Worm (Caenorhabditis elegans) whole organism, mixed stage, embryonic: ENCODE measurements around the gene lgc-7.

Experiments
- ceh-43 ChIP-seq: fragments of 200-800 bp; sonication (Bioruptor generic); optimal IDR thresholded peaks from 2 replicates; lab custom pipeline; 2018; ENCODE audit warnings: mild to moderate bottlenecking, missing genetic modification characterization, moderate library complexity, missing compliant biosample characterization
- ceh-83 ChIP-seq: fragments of 200-800 bp; sonication (Bioruptor generic); optimal IDR thresholded peaks from 2 replicates; lab custom pipeline; 2018; ENCODE audit warnings: mild to moderate bottlenecking, missing genetic modification characterization, missing compliant biosample characterization
- ces-1 ChIP-seq: fragments of 150-350 bp; optimal IDR thresholded peaks from 2 replicates; lab custom pipeline; 2014; ENCODE audit warnings: missing biosample characterization, missing genetic modification reagents, missing genetic modification characterization
- drap-1 ChIP-seq: fragments of 200-800 bp; sonication (Bioruptor generic); optimal IDR thresholded peaks from 3 replicates; lab custom pipeline; 2018; ENCODE audit warnings: mild to moderate bottlenecking, missing genetic modification characterization, missing compliant biosample characterization
- elt-3 ChIP-seq: fragments of 150-350 bp; optimal IDR thresholded peaks from 2 replicates; lab custom pipeline; 2014; ENCODE audit warnings: missing biosample characterization, missing genetic modification characterization
- mab-5 ChIP-seq: fragments of 150-350 bp; optimal IDR thresholded peaks from 2 replicates; lab custom pipeline; 2014; ENCODE audit warnings: missing biosample characterization, missing genetic modification characterization
- mep-1 ChIP-seq: fragments of 150-350 bp; optimal IDR thresholded peaks from 2 replicates; lab custom pipeline; 2017; ENCODE audit warnings: missing biosample characterization, missing genetic modification reagents, missing genetic modification characterization, inconsistent platforms
- mls-2 ChIP-seq: sonication (generic microtip); optimal IDR thresholded peaks from 2 replicates; lab custom pipeline; 2016; ENCODE audit warnings: mild to moderate bottlenecking, missing genetic modification characterization, moderate library complexity, missing compliant biosample characterization
- snpc-4 ChIP-seq: fragments of 150-350 bp; optimal IDR thresholded peaks from 2 replicates; lab custom pipeline; 2014; ENCODE audit warnings: missing biosample characterization, missing genetic modification characterization
- tbx-8 ChIP-seq: fragments of 200-800 bp; sonication (Bioruptor generic); optimal IDR thresholded peaks from 2 replicates; lab custom pipeline; 2018; ENCODE audit warnings: mild to moderate bottlenecking, missing genetic modification characterization, moderate library complexity, missing compliant biosample characterization
- unc-62 ChIP-seq: fragments of 150-350 bp; optimal IDR thresholded peaks from 2 replicates; lab custom pipeline; 2014; ENCODE audit warnings: missing biosample characterization, missing genetic modification reagents, missing genetic modification characterization
- ztf-11 ChIP-seq: fragments of 150-350 bp; optimal IDR thresholded peaks from 2 replicates; lab custom pipeline; 2014; ENCODE audit warnings: missing biosample characterization, missing genetic modification characterization

The lgc-7 gene

DNA sequence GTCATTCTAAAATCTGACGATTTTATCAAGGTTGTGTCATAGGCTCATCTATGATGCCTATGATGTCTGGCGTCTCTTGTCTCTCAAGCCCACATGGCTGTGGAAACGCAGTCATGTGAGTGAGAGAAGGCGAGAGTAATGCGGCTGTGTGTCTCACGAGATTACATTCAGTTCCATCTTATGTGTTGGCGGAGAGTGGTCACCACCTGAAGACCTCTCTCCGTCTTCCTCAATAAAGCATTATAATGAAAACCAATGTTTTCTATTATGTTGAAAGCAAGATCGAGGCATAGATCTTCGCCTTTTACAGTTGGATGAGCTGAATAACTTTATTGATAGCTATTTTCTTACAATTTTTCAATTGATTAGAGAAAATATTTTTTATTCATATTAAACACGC, 54.0 kb downstream of the lgc-7 start:
- TF ChIP-seq unc-62 (GFP tag; lab: Kevin White, UChicago) (peak; percentile 43), mep-1 (tag; lab: Kevin White, UChicago) (peak; percentile 26), ces-1 (GFP tag; lab: Kevin White, UChicago) (peak; percentile 12)

DNA sequence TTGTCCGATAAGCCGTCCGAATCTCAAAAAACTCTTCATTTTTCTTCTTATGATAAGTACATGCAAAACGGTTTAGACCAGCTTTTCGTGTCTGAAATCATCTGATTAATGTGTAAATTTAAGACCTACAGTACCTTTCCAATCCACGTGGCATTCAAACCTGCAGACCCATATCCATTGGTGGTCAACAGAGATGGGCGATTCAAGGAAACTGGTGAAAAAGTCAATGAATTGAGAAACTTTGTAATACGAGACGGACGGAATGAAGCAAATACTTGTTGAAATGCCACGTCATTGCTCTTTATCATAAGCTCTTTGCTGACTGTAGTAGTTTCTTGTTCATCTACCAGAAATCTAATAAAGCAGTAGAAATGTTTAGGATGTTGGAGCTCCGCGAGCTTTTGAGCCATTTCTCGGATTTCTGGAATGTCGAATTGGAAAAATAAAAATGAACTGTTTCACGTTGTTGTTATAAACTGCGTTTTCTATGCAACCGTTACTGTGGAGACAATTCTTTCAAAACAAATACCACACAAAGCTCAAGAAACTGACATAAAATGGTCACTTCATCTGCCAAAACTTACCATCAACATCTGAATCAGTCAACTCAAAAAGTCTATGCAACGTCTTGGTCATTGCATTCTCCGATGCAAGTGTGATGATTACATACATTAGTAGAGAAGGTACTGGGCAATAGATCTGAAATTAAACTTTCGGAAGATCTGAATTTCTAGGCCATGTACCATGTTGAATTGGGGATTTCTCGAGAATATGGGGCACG, 54.7 kb downstream of the lgc-7 start:
- no peak for TF ChIP-seq drap-1 (GFP tag; lab: Kevin White, UChicago)
- TF ChIP-seq ceh-43 (GFP tag; lab: Kevin White, UChicago), result no peak
- no peak for TF ChIP-seq mls-2
- TF ChIP-seq tbx-8 (GFP tag; lab: Kevin White, UChicago), result no peak
- no peak for TF ChIP-seq mep-1 (tag; lab: Kevin White, UChicago)
- no peak for TF ChIP-seq ceh-83 (GFP tag; lab: Kevin White, UChicago)
- no peak for TF ChIP-seq snpc-4 (tag; lab: Kevin White, UChicago)
- TF ChIP-seq ztf-11, result no peak
- no peak for TF ChIP-seq ces-1 (GFP tag; lab: Kevin White, UChicago)
- TF ChIP-seq mab-5 (tag; lab: Kevin White, UChicago), result no peak
- TF ChIP-seq elt-3 (tag; lab: Kevin White, UChicago), result no peak
